Fruit fly (Drosophila melanogaster) whole organism, embryonic: ENCODE results near the gene Mis12.
A peak's percentile ranks its signal among the peaks of the same experiment; 100 is the strongest.

Source experiments
- Atf6 ChIP-seq: fragments of 200-800 bp; sonication (Bioruptor generic); IDR thresholded peaks from 2 replicates; pipeline ENCODE4 v1.3.6; 2022; ENCODE audit warnings: missing biosample characterization, missing genetic modification characterization
- Bdp1 ChIP-seq: fragments of 200-800 bp; sonication (Bioruptor generic); optimal IDR thresholded peaks from 3 replicates; lab custom pipeline; 2016; ENCODE audit warnings: missing biosample characterization, missing genetic modification characterization
- Bteb2 ChIP-seq: fragments of 200-800 bp; sonication (Bioruptor generic); optimal IDR thresholded peaks from 2 replicates; lab custom pipeline; 2016; ENCODE audit warnings: missing biosample characterization, missing genetic modification characterization
- CG10654 ChIP-seq: fragments of 200-800 bp; sonication (Bioruptor generic); optimal IDR thresholded peaks from 2 replicates; lab custom pipeline; 2016; ENCODE audit warnings: missing biosample characterization, missing genetic modification characterization
- CG10979 ChIP-seq: fragments of 200-800 bp; sonication (Bioruptor generic); optimal IDR thresholded peaks from 2 replicates; lab custom pipeline; 2018; ENCODE audit warnings: missing biosample characterization, mild to moderate bottlenecking, missing genetic modification characterization, moderate library complexity
- CG11093 ChIP-seq: fragments of 200-800 bp; sonication (Bioruptor generic); IDR thresholded peaks from 3 replicates; pipeline ENCODE4 v1.3.6; 2022; ENCODE audit warnings: missing biosample characterization, missing genetic modification characterization
- CG11560 ChIP-seq: fragments of 200-800 bp; sonication (Bioruptor generic); IDR thresholded peaks from 3 replicates; pipeline ENCODE4 v1.3.6; 2022; ENCODE audit warnings: missing biosample characterization, missing genetic modification characterization
- CG12236 ChIP-seq: fragments of 200-800 bp; sonication (Bioruptor generic); optimal IDR thresholded peaks from 2 replicates; lab custom pipeline; 2016; ENCODE audit warnings: missing biosample characterization, missing genetic modification characterization
- CG12769 ChIP-seq: fragments of 200-800 bp; sonication (Bioruptor generic); optimal IDR thresholded peaks from 2 replicates; lab custom pipeline; 2019; ENCODE audit warnings: missing biosample characterization, mild to moderate bottlenecking, missing genetic modification characterization, moderate library complexity
- CG15479 ChIP-seq: fragments of 200-800 bp; sonication (Bioruptor generic); optimal IDR thresholded peaks from 3 replicates; lab custom pipeline; 2019; ENCODE audit warnings: missing biosample characterization, mild to moderate bottlenecking, missing genetic modification characterization, moderate library complexity
- CG1792 ChIP-seq: fragments of 200-800 bp; sonication (Bioruptor generic); optimal IDR thresholded peaks from 2 replicates; lab custom pipeline; 2016; ENCODE audit warnings: missing biosample characterization, missing genetic modification characterization
- CG18764 ChIP-seq: fragments of 200-800 bp; sonication (Bioruptor generic); optimal IDR thresholded peaks from 3 replicates; lab custom pipeline; 2016; ENCODE audit warnings: missing biosample characterization, missing genetic modification characterization
- CG2712 ChIP-seq: fragments of 200-800 bp; optimal IDR thresholded peaks from 3 replicates; lab custom pipeline; 2019; ENCODE audit warnings: missing biosample characterization, mild to moderate bottlenecking, missing genetic modification characterization, moderate library complexity
- CG2889 ChIP-seq: fragments of 200-800 bp; sonication (Bioruptor generic); IDR thresholded peaks from 3 replicates; pipeline ENCODE4 v1.3.6; 2022; ENCODE audit warnings: missing biosample characterization, missing genetic modification characterization
- CG30431 ChIP-seq: fragments of 200-800 bp; sonication (Bioruptor generic); optimal IDR thresholded peaks from 2 replicates; lab custom pipeline; 2017; ENCODE audit warnings: missing biosample characterization, missing genetic modification characterization
- CG34224 ChIP-seq: fragments of 200-800 bp; sonication (Bioruptor generic); IDR thresholded peaks from 3 replicates; pipeline ENCODE4 v1.3.6; 2022; ENCODE audit warnings: missing biosample characterization, missing genetic modification characterization; ENCODE audit not compliant: partially characterized antibody
- CG5245 ChIP-seq: fragments of 200-800 bp; sonication (Bioruptor generic); optimal IDR thresholded peaks from 3 replicates; lab custom pipeline; 2016; ENCODE audit warnings: missing biosample characterization, missing genetic modification characterization
- CG7839 ChIP-seq: fragments of 200-800 bp; sonication (Bioruptor generic); optimal IDR thresholded peaks from 3 replicates; lab custom pipeline; 2018; ENCODE audit warnings: missing biosample characterization, mild to moderate bottlenecking, missing genetic modification characterization, moderate library complexity
- CG7928 ChIP-seq: fragments of 200-800 bp; sonication (Bioruptor generic); optimal IDR thresholded peaks from 2 replicates; lab custom pipeline; 2017; ENCODE audit warnings: missing biosample characterization, mild to moderate bottlenecking, missing genetic modification characterization
- CrebB ChIP-seq: fragments of 200-800 bp; sonication (Bioruptor generic); optimal IDR thresholded peaks from 3 replicates; lab custom pipeline; 2018; ENCODE audit warnings: missing biosample characterization, mild to moderate bottlenecking, missing genetic modification characterization
- D ChIP-seq, 2 experiments: fragments of 200-800 bp in 1 of 2; fragments of >200 bp in 1 of 2; sonication (Bioruptor generic) in 1 of 2; optimal IDR thresholded peaks; 2 replicates in 1 of 2; 3 replicates in 1 of 2; lab custom pipeline; 2017; ENCODE audit warnings: mild to moderate bottlenecking in 1 of 2, missing biosample characterization in 1 of 2, missing genetic modification characterization in 1 of 2, missing genetic modification reagents in 1 of 2
- Dll ChIP-seq: fragments of 200-800 bp; sonication (Bioruptor generic); IDR thresholded peaks from 4 replicates; pipeline ENCODE4 v1.3.6; 2022; ENCODE audit warnings: missing biosample characterization, missing genetic modification characterization; ENCODE audit not compliant: partially characterized antibody
- HLH4C ChIP-seq: fragments of 200-800 bp; sonication (Bioruptor generic); IDR thresholded peaks from 3 replicates; pipeline ENCODE4 v1.3.6; 2022; ENCODE audit warnings: missing biosample characterization, missing genetic modification characterization; ENCODE audit not compliant: partially characterized antibody
- Lpt ChIP-seq: fragments of >200 bp; optimal IDR thresholded peaks from 2 replicates; lab custom pipeline; 2018; ENCODE audit warnings: missing biosample characterization, missing genetic modification characterization
- Nf-YA ChIP-seq: fragments of 200-800 bp; sonication (Bioruptor generic); IDR thresholded peaks from 2 replicates; pipeline ENCODE4 v1.3.6; 2022; ENCODE audit warnings: missing biosample characterization, missing genetic modification characterization
- Sox102F ChIP-seq: fragments of 200-800 bp; sonication (Bioruptor generic); optimal IDR thresholded peaks from 2 replicates; lab custom pipeline; 2018; ENCODE audit warnings: missing biosample characterization, mild to moderate bottlenecking, missing genetic modification characterization, moderate library complexity
- Spps ChIP-seq: fragments of 200-800 bp; sonication (Bioruptor generic); optimal IDR thresholded peaks from 2 replicates; lab custom pipeline; 2018; ENCODE audit warnings: missing biosample characterization, mild to moderate bottlenecking, missing genetic modification characterization
- Ssrp ChIP-seq: fragments of 200-800 bp; sonication (Bioruptor generic); optimal IDR thresholded peaks from 2 replicates; lab custom pipeline; 2018; ENCODE audit warnings: missing biosample characterization, mild to moderate bottlenecking, missing genetic modification characterization, moderate library complexity
- Tbp ChIP-seq: fragments of >200 bp; optimal IDR thresholded peaks from 2 replicates; lab custom pipeline; 2018; ENCODE audit warnings: missing biosample characterization, missing genetic modification characterization
- YL-1 ChIP-seq: fragments of 200-800 bp; sonication (Bioruptor generic); optimal IDR thresholded peaks from 3 replicates; lab custom pipeline; 2017; ENCODE audit warnings: missing biosample characterization, mild to moderate bottlenecking, missing genetic modification characterization
- ab ChIP-seq: fragments of 200-800 bp; sonication (Bioruptor generic); optimal IDR thresholded peaks from 2 replicates; lab custom pipeline; 2016; ENCODE audit warnings: missing biosample characterization, missing genetic modification characterization
- bbx ChIP-seq: fragments of 200-800 bp; sonication (Bioruptor generic); IDR thresholded peaks from 2 replicates; pipeline ENCODE4 v1.3.6; 2022; ENCODE audit warnings: missing biosample characterization, missing genetic modification characterization; ENCODE audit not compliant: partially characterized antibody
- chm ChIP-seq: fragments of 200-800 bp; sonication (Bioruptor generic); IDR thresholded peaks from 2 replicates; pipeline ENCODE4 v1.3.6; 2022; ENCODE audit warnings: missing biosample characterization, missing genetic modification characterization
- esg ChIP-seq: fragments of 200-800 bp; sonication (Bioruptor generic); conservative IDR thresholded peaks from 2 replicates; pipeline ENCODE4 v1.3.6; 2022; ENCODE audit warnings: missing biosample characterization, missing genetic modification characterization
- ewg ChIP-seq: fragments of 200-800 bp; sonication (Bioruptor generic); optimal IDR thresholded peaks from 3 replicates; lab custom pipeline; 2017; ENCODE audit warnings: mild to moderate bottlenecking, missing biosample characterization, missing genetic modification reagents, missing genetic modification characterization
- grau ChIP-seq: fragments of 200-800 bp; optimal IDR thresholded peaks from 3 replicates; lab custom pipeline; 2019; ENCODE audit warnings: missing biosample characterization, mild to moderate bottlenecking, missing genetic modification characterization, moderate library complexity
- jing ChIP-seq: fragments of 200-800 bp; sonication (Bioruptor generic); optimal IDR thresholded peaks from 2 replicates; lab custom pipeline; 2018; ENCODE audit warnings: missing biosample characterization, mild to moderate bottlenecking, missing genetic modification characterization
- kay ChIP-seq: fragments of 200-800 bp; sonication (Bioruptor generic); optimal IDR thresholded peaks from 2 replicates; lab custom pipeline; 2016; ENCODE audit warnings: missing biosample characterization, missing genetic modification characterization
- klu ChIP-seq: fragments of 200-800 bp; sonication (Bioruptor generic); IDR thresholded peaks from 2 replicates; pipeline ENCODE4 v1.3.6; 2022; ENCODE audit warnings: missing biosample characterization, missing genetic modification characterization
- lab ChIP-seq: fragments of 200-800 bp; sonication (Bioruptor generic); optimal IDR thresholded peaks from 3 replicates; lab custom pipeline; 2017; ENCODE audit warnings: missing biosample characterization, missing genetic modification characterization, mild to moderate bottlenecking, moderate library complexity, missing genetic modification reagents
- mld ChIP-seq: fragments of 200-800 bp; sonication (Bioruptor generic); IDR thresholded peaks from 3 replicates; pipeline ENCODE4 v1.3.6; 2022; ENCODE audit warnings: missing biosample characterization, missing genetic modification characterization; ENCODE audit not compliant: partially characterized antibody
- oc ChIP-seq: fragments of 200-800 bp; sonication (Bioruptor generic); optimal IDR thresholded peaks from 2 replicates; lab custom pipeline; 2018; ENCODE audit warnings: missing biosample characterization, mild to moderate bottlenecking, missing genetic modification characterization, moderate library complexity
- org-1 ChIP-seq: fragments of 200-800 bp; sonication (Bioruptor generic); optimal IDR thresholded peaks from 2 replicates; lab custom pipeline; 2017; ENCODE audit warnings: missing biosample characterization, missing genetic modification characterization
- schlank ChIP-seq: fragments of 200-800 bp; sonication (Bioruptor generic); optimal IDR thresholded peaks from 2 replicates; lab custom pipeline; 2018; ENCODE audit warnings: missing biosample characterization, mild to moderate bottlenecking, missing genetic modification characterization
- sima ChIP-seq: fragments of 200-800 bp; sonication (Bioruptor generic); optimal IDR thresholded peaks from 2 replicates; lab custom pipeline; 2016; ENCODE audit warnings: missing biosample characterization, missing genetic modification characterization
- sna ChIP-seq: fragments of 200-800 bp; sonication (Bioruptor generic); IDR thresholded peaks from 2 replicates; pipeline ENCODE4 v1.3.6; 2022; ENCODE audit warnings: missing biosample characterization, missing genetic modification characterization; ENCODE audit not compliant: partially characterized antibody
- sqz ChIP-seq: fragments of 200-800 bp; sonication (Bioruptor generic); optimal IDR thresholded peaks from 3 replicates; lab custom pipeline; 2018; ENCODE audit warnings: missing biosample characterization, mild to moderate bottlenecking, missing genetic modification characterization
- tap ChIP-seq: fragments of 200-800 bp; optimal IDR thresholded peaks from 3 replicates; lab custom pipeline; 2019; ENCODE audit warnings: missing biosample characterization, mild to moderate bottlenecking, missing genetic modification characterization, moderate library complexity
- tll ChIP-seq, 2 experiments: fragments of 200-800 bp in 1 of 2; fragments of >200 bp in 1 of 2; sonication (Bioruptor generic) in 1 of 2; optimal IDR thresholded peaks; 2 replicates each; lab custom pipeline; 2017 to 2019; ENCODE audit warnings: missing biosample characterization in 2 of 2, missing genetic modification characterization in 2 of 2, mild to moderate bottlenecking in 1 of 2, moderate library complexity in 1 of 2
- usp ChIP-seq: fragments of >200 bp; optimal IDR thresholded peaks from 2 replicates; lab custom pipeline; 2017; ENCODE audit warnings: missing biosample characterization, missing genetic modification characterization
- zfh1 ChIP-seq: fragments of 200-800 bp; sonication (Bioruptor generic); IDR thresholded peaks from 3 replicates; pipeline ENCODE4 v1.3.6; 2022; ENCODE audit warnings: missing biosample characterization, missing genetic modification characterization

Gene Mis12

dm6 chr3L:7009411-7009810, 40.6 kb upstream of the Mis12 start (continued):
- no peak for TF ChIP-seq CG11560
- TF ChIP-seq Dll: no peak
- no peak for TF ChIP-seq ewg (GFP tag; lab: Kevin White, UChicago)
- no peak for TF ChIP-seq org-1 (GFP tag; lab: Kevin White, UChicago)
- TF ChIP-seq sima (GFP tag; lab: Kevin White, UChicago): no peak
- no peak for TF ChIP-seq Spps (tag; lab: Kevin White, UChicago)
- no peak for TF ChIP-seq CG1792 (GFP tag; lab: Kevin White, UChicago)
- TF ChIP-seq jing (GFP tag; lab: Kevin White, UChicago): no peak
- no peak for TF ChIP-seq Atf6
- no peak for TF ChIP-seq CG30431 (GFP tag; lab: Kevin White, UChicago)
- TF ChIP-seq CG15479 (GFP tag; lab: Kevin White, UChicago): no peak
- TF ChIP-seq ab (GFP tag; lab: Kevin White, UChicago): no peak
- no peak for TF ChIP-seq D (optimal IDR thresholded peaks at IDR 0.05; lab: Kevin White, UChicago)
- peak; percentile 17 for TF ChIP-seq D (GFP tag; optimal IDR thresholded peaks at IDR 0.05; lab: Kevin White, UChicago)
- TF ChIP-seq CG10979 (tag; lab: Kevin White, UChicago): peak; percentile 21
- peak; percentile 27 for TF ChIP-seq grau
- TF ChIP-seq Nf-YA (GFP tag; lab: Robert Waterston, UW): no peak
- TF ChIP-seq esg (GFP tag; lab: Robert Waterston, UW): no peak
- no peak for TF ChIP-seq CrebB (tag; lab: Kevin White, UChicago)
- TF ChIP-seq CG34224 (GFP tag; lab: Robert Waterston, UW): no peak
- TF ChIP-seq HLH4C (GFP tag; lab: Robert Waterston, UW): no peak
- TF ChIP-seq CG2712 (tag; lab: Kevin White, UChicago): peak; percentile 22
- no peak for TF ChIP-seq tap (tag; lab: Kevin White, UChicago)
- no peak for TF ChIP-seq YL-1 (GFP tag; lab: Kevin White, UChicago)
- peak; percentile 17 for TF ChIP-seq lab
- no peak for TF ChIP-seq CG10654 (GFP tag; lab: Kevin White, UChicago)
- TF ChIP-seq sna: no peak
- no peak for TF ChIP-seq klu (GFP tag; lab: Robert Waterston, UW)
- TF ChIP-seq tll (GFP tag; optimal IDR thresholded peaks at IDR 0.05; lab: Kevin White, UChicago): no peak
- no peak for TF ChIP-seq Tbp
- TF ChIP-seq usp (GFP tag; lab: Kevin White, UChicago): no peak
- no peak for TF ChIP-seq Ssrp
- TF ChIP-seq CG11093 (GFP tag; lab: Robert Waterston, UW): no peak
- TF ChIP-seq zfh1: no peak
- TF ChIP-seq sqz: no peak
- no peak for TF ChIP-seq mld (GFP tag; lab: Robert Waterston, UW)
- TF ChIP-seq CG12769 (tag; lab: Kevin White, UChicago): no peak
- no peak for TF ChIP-seq kay
- TF ChIP-seq chm: no peak
- peak; percentile 41 for TF ChIP-seq CG7839 (tag; lab: Kevin White, UChicago)
- no peak for TF ChIP-seq Bteb2 (GFP tag; lab: Kevin White, UChicago)
- TF ChIP-seq bbx (GFP tag; lab: Robert Waterston, UW): no peak
- TF ChIP-seq CG12236 (GFP tag; lab: Kevin White, UChicago): no peak
- TF ChIP-seq CG5245 (GFP tag; lab: Kevin White, UChicago): no peak
- no peak for TF ChIP-seq CG18764 (GFP tag; lab: Kevin White, UChicago)
- TF ChIP-seq Sox102F (GFP tag; lab: Kevin White, UChicago): peak; percentile 30
- TF ChIP-seq CG2889 (GFP tag; lab: Robert Waterston, UW): no peak
- no peak for TF ChIP-seq oc
- TF ChIP-seq Lpt (GFP tag; lab: Kevin White, UChicago): no peak
- TF ChIP-seq CG7928: no peak
- TF ChIP-seq Bdp1: no peak
- no peak for TF ChIP-seq schlank
